Worm (Caenorhabditis elegans): ENCODE data around the gene dgk-2.

dgk-2 gene

DNA sequence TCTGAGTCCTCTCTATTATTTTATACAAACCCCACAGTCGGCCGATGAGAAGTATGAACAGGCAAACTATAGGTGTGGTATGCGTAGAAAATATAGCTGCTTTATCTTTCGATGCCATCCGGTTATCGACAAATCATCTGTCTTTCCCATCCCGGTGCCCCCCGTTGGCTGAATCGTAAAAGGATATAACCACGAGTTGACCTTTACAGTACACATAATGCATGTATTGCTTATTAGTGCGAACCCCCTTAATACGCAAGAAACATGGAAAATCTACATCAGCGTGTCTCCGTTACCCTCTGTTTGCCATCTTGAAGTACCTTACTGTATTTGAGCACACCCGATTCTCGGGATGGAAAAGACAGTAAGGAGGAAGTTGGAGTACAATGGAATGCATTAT, 44.7 kb upstream of the dgk-2 start:
- TF ChIP-seq snpc-4 (tag; optimal IDR thresholded peaks at IDR 0.05) = no peak
- no peak for TF ChIP-seq sma-9 (GFP tag; optimal IDR thresholded peaks at IDR 0.05)
- TF ChIP-seq sma-9 (tag; optimal IDR thresholded peaks at IDR 0.05) = no peak
- no peak for TF ChIP-seq skn-1 (tag; optimal IDR thresholded peaks at IDR 0.05)
- TF ChIP-seq egl-27 (tag; optimal IDR thresholded peaks at IDR 0.05) = no peak
- TF ChIP-seq ama-1 (optimal IDR thresholded peaks at IDR 0.05) = no peak
- no peak for TF ChIP-seq nhr-129 (tag; optimal IDR thresholded peaks at IDR 0.05)
- TF ChIP-seq lin-13 (GFP tag; optimal IDR thresholded peaks at IDR 0.05) = no peak
- TF ChIP-seq peb-1 (tag; optimal IDR thresholded peaks at IDR 0.05) = no peak
- no peak for TF ChIP-seq mbf-1 (tag; optimal IDR thresholded peaks at IDR 0.05)
- TF ChIP-seq unc-62 (GFP tag; optimal IDR thresholded peaks at IDR 0.05) = no peak
- no peak for TF ChIP-seq F13H6.1 (tag; optimal IDR thresholded peaks at IDR 0.05)
- TF ChIP-seq gmeb-1 (tag; optimal IDR thresholded peaks at IDR 0.05) = no peak

DNA sequence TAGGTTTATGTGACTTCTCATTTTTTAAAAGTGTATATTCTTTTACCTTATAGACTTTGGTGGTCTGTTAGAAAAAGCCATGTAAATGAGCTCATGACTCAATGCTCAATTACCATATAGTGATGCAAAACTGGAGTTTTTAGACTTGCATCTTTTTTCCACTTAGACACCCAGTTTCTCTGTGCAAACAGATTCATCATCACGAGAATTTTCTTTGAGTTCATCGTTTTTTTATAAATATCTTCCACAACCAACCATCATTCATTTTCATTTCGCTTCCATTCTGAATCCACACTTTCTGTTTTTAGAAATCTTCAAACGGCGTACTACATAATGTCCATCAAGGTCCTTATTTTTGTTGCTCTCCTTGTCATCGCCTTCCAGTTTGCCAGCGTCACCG, 40.4 kb upstream of the dgk-2 start, which contains the start of gene C07A12.2:
C07A12.2 (plus strand) TSS at position 301 of the 400 bp plus-strand sequence.
- TF ChIP-seq nhr-10 (tag; optimal IDR thresholded peaks at IDR 0.05) = no peak
- no peak for TF ChIP-seq sem-4 (tag; optimal IDR thresholded peaks at IDR 0.05)
- TF ChIP-seq zag-1 (tag; optimal IDR thresholded peaks at IDR 0.05) = no peak
- no peak for TF ChIP-seq mdl-1 (tag; optimal IDR thresholded peaks at IDR 0.05)
- TF ChIP-seq C34F6.9 (tag; optimal IDR thresholded peaks at IDR 0.05) = no peak
- no peak for TF ChIP-seq alr-1 (tag; optimal IDR thresholded peaks at IDR 0.05)
- no peak for TF ChIP-seq Y55F3AM.14 (GFP tag; optimal IDR thresholded peaks at IDR 0.05)
- no peak for TF ChIP-seq ama-1 (optimal IDR thresholded peaks at IDR 0.05)
- no peak for TF ChIP-seq peb-1 (tag; optimal IDR thresholded peaks at IDR 0.05)
- TF ChIP-seq sma-9 (GFP tag; optimal IDR thresholded peaks at IDR 0.05) = no peak
- no peak for TF ChIP-seq sma-9 (tag; optimal IDR thresholded peaks at IDR 0.05)
- TF ChIP-seq ztf-1 (GFP tag; conservative IDR thresholded peaks at IDR 0.05) = no peak
- TF ChIP-seq mab-5 (tag; optimal IDR thresholded peaks at IDR 0.05) = no peak
- TF ChIP-seq lin-11 (tag; optimal IDR thresholded peaks at IDR 0.05) = no peak
- TF ChIP-seq nhr-21 (tag; optimal IDR thresholded peaks at IDR 0.05) = no peak
- TF ChIP-seq nhr-12 (tag; optimal IDR thresholded peaks at IDR 0.05) = no peak
- no peak for TF ChIP-seq fos-1 (tag; optimal IDR thresholded peaks at IDR 0.05)
- no peak for TF ChIP-seq elt-1 (tag; optimal IDR thresholded peaks at IDR 0.05)
- TF ChIP-seq nhr-25 (tag; optimal IDR thresholded peaks at IDR 0.05) = no peak
- no peak for TF ChIP-seq ceh-16 (tag; optimal IDR thresholded peaks at IDR 0.05)

DNA sequence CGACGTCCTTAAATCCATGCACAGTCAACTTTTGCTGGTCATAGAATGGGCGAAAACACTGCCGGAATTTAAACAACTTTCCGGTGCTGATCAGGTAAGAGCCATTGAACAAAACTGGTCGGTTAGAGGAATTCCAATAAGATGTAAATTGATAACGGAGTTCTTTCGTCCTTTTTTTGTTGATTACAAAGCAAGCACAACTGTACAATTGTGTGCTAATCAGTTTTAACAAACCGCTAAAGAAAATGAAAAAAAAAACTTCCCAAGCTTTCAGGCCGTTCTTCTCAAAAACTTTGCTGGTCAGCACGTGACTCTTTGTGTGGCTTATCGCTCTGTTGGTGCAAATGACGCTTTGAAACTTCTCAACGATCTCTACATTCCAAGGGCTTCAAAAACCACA, 29.9 kb upstream of the dgk-2 start:
- TF ChIP-seq egl-27 (tag; optimal IDR thresholded peaks at IDR 0.05) (no peak), unc-55 (GFP tag; optimal IDR thresholded peaks at IDR 0.05) (no peak), ama-1 (optimal IDR thresholded peaks at IDR 0.05) (no peak), gmeb-1 (tag; optimal IDR thresholded peaks at IDR 0.05) (no peak), aly-2 (tag; optimal IDR thresholded peaks at IDR 0.05) (no peak), ZK546.5 (tag; optimal IDR thresholded peaks at IDR 0.05) (no peak), nhr-11 (tag; optimal IDR thresholded peaks at IDR 0.05) (no peak), nhr-12 (tag; optimal IDR thresholded peaks at IDR 0.05) (no peak), C34F6.9 (tag; optimal IDR thresholded peaks at IDR 0.05) (no peak), nhr-21 (tag; optimal IDR thresholded peaks at IDR 0.05) (no peak), sem-4 (tag; optimal IDR thresholded peaks at IDR 0.05) (no peak), crh-2 (tag; optimal IDR thresholded peaks at IDR 0.05) (no peak), Y55F3AM.14 (GFP tag; optimal IDR thresholded peaks at IDR 0.05) (no peak)

DNA sequence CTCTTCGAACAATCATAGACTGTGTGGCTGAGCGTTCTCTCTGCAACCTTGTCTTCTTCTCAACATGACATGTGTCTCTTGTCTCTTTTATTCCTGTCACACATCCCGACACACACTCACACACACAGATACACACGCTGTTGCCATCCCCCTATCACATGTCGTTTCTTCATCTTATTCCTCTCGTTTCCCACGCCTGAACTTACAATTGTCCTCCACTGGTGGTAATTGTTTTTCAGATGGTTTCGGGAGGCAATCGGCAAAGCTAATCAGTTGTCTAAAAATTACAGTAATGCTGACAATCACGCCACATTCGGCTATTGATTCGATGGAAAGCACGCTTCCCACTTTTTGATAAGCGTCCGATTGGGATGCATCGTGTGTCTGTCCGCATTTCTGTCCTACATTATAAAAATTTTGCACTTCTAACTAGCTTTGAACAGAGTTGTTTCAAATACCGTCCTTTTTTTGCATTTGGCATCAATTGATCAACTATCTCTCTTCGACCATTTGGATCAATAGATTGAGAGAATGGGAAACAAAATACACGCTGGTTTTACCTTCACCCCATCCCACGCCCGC, 28.1 kb upstream of the dgk-2 start, which contains the start of gene nhr-35:
nhr-35 (plus strand) TSS at position 532 of the 582 bp plus-strand sequence.
- TF ChIP-seq aly-2 (tag; optimal IDR thresholded peaks at IDR 0.05) = no peak
- no peak for TF ChIP-seq ZK546.5 (tag; optimal IDR thresholded peaks at IDR 0.05)
- TF ChIP-seq skn-1 (tag; optimal IDR thresholded peaks at IDR 0.05) = no peak
- TF ChIP-seq F13H6.1 (tag; optimal IDR thresholded peaks at IDR 0.05) = peak; percentile 82
- peak; percentile 57 for TF ChIP-seq crh-2 (tag; optimal IDR thresholded peaks at IDR 0.05)
- no peak for TF ChIP-seq peb-1 (tag; optimal IDR thresholded peaks at IDR 0.05)
- TF ChIP-seq ztf-11 (tag; optimal IDR thresholded peaks at IDR 0.05) = no peak
- peak; percentile 39 for TF ChIP-seq nhr-6 (tag; optimal IDR thresholded peaks at IDR 0.05)
- TF ChIP-seq C34F6.9 (tag; optimal IDR thresholded peaks at IDR 0.05) = peak; percentile 62
- peak; percentile 66 for TF ChIP-seq fos-1 (tag; optimal IDR thresholded peaks at IDR 0.05)
- TF ChIP-seq mab-5 (tag; optimal IDR thresholded peaks at IDR 0.05) = no peak
- TF ChIP-seq nhr-237 (tag; optimal IDR thresholded peaks at IDR 0.05) = no peak
- TF ChIP-seq dmd-4 (tag; optimal IDR thresholded peaks at IDR 0.05) = no peak
- peak; percentile 88 for TF ChIP-seq nhr-21 (tag; optimal IDR thresholded peaks at IDR 0.05)
- TF ChIP-seq nhr-10 (tag; optimal IDR thresholded peaks at IDR 0.05) = peak; percentile 18
- no peak for TF ChIP-seq unc-62 (GFP tag; optimal IDR thresholded peaks at IDR 0.05)
- TF ChIP-seq ztf-1 (GFP tag; conservative IDR thresholded peaks at IDR 0.05) = no peak
- no peak for TF ChIP-seq unc-55 (GFP tag; optimal IDR thresholded peaks at IDR 0.05)
- TF ChIP-seq sem-4 (tag; optimal IDR thresholded peaks at IDR 0.05) = no peak
- no peak for TF ChIP-seq mbf-1 (tag; optimal IDR thresholded peaks at IDR 0.05)
- no peak for TF ChIP-seq unc-39 (tag; optimal IDR thresholded peaks at IDR 0.05)
- no peak for TF ChIP-seq lin-39 (tag; optimal IDR thresholded peaks at IDR 0.05)
- peak; percentile 63 for TF ChIP-seq gmeb-1 (tag; optimal IDR thresholded peaks at IDR 0.05)
- no peak for TF ChIP-seq R02D3.7 (tag; optimal IDR thresholded peaks at IDR 0.05)
- peak; percentile 60 for TF ChIP-seq blmp-1 (tag; optimal IDR thresholded peaks at IDR 0.05; ENCODE audit: insufficient read depth)
- TF ChIP-seq elt-3 (tag; optimal IDR thresholded peaks at IDR 0.05) = no peak
- no peak for TF ChIP-seq ceh-82 (tag; optimal IDR thresholded peaks at IDR 0.05)
- no peak for TF ChIP-seq ceh-16 (tag; optimal IDR thresholded peaks at IDR 0.05)
- peak in 1 of 2 experiments; percentile 57 for TF ChIP-seq lsy-2 (tag; optimal IDR thresholded peaks at IDR 0.05)
- no peak for TF ChIP-seq egl-27 (tag; optimal IDR thresholded peaks at IDR 0.05)
- TF ChIP-seq nhr-25 (tag; optimal IDR thresholded peaks at IDR 0.05) = peak; percentile 87
- no peak for TF ChIP-seq zag-1 (tag; optimal IDR thresholded peaks at IDR 0.05)
